Fruit fly (Drosophila melanogaster): ENCODE data around the gene mRpL36.

Gene mRpL36

dm6 chr3L:8115864-8116528, 8.9 kb downstream of the mRpL36 start, which contains the start of the genes Arp3 and msk (continued):
- TF ChIP-seq CG17568 (GFP tag; optimal IDR thresholded peaks at IDR 0.05) (no peak), slp2 (GFP tag; optimal IDR thresholded peaks at IDR 0.05) (peak; percentile 81), onecut (GFP tag; IDR thresholded peaks at IDR 0.05) (peak; percentile 64), psq (GFP tag; optimal IDR thresholded peaks at IDR 0.05) (peak; percentile 53), E2f1 (GFP tag; IDR thresholded peaks at IDR 0.05) (no peak), Hr39 (optimal IDR thresholded peaks at IDR 0.05) (no peak), CG9876 (GFP tag; optimal IDR thresholded peaks at IDR 0.05) (peak; percentile 83), CG18262 (tag; optimal IDR thresholded peaks at IDR 0.05) (peak; percentile 54), CG3281 (GFP tag; optimal IDR thresholded peaks at IDR 0.05) (peak; percentile 88), nau (GFP tag; optimal IDR thresholded peaks at IDR 0.05) (no peak), B-H2 (GFP tag; optimal IDR thresholded peaks at IDR 0.05) (peak; percentile 91), E2f2 (GFP tag; IDR thresholded peaks at IDR 0.05) (peak; percentile 69), Dref (GFP tag; IDR thresholded peaks at IDR 0.05) (peak; percentile 65), CG31441 (GFP tag; IDR thresholded peaks at IDR 0.05) (peak; percentile 64), tgo (GFP tag; IDR thresholded peaks at IDR 0.05) (peak; percentile 68), Xbp1 (GFP tag; optimal IDR thresholded peaks at IDR 0.05) (peak; percentile 89), CG2120 (GFP tag; optimal IDR thresholded peaks at IDR 0.05) (peak; percentile 93), Mes4 (GFP tag; optimal IDR thresholded peaks at IDR 0.05) (peak; percentile 76), gsb-n (tag; optimal IDR thresholded peaks at IDR 0.05) (no peak), gfzf (GFP tag; optimal IDR thresholded peaks at IDR 0.05) (peak; percentile 47), hb (GFP tag; IDR thresholded peaks at IDR 0.05; ENCODE audit: partially characterized antibody) (no peak), oc (tag; optimal IDR thresholded peaks at IDR 0.05) (no peak), kni (GFP tag; optimal IDR thresholded peaks at IDR 0.05) (peak; percentile 75), D (optimal IDR thresholded peaks at IDR 0.05) (no peak), D (GFP tag; optimal IDR thresholded peaks at IDR 0.05) (peak; percentile 49), CG11695 (GFP tag; IDR thresholded peaks at IDR 0.05) (peak; percentile 50; the same call in 1 of the 3 replicates), CG12769 (tag; optimal IDR thresholded peaks at IDR 0.05) (no peak), CG10462 (GFP tag; optimal IDR thresholded peaks at IDR 0.05) (no peak), her (GFP tag; optimal IDR thresholded peaks at IDR 0.05) (peak; percentile 87), esg (GFP tag; conservative IDR thresholded peaks at IDR 0.05) (peak; percentile 47; the same call in 1 of the 2 replicates), CG2116 (GFP tag; optimal IDR thresholded peaks at IDR 0.05) (peak; percentile 97), ken (GFP tag; IDR thresholded peaks at IDR 0.05) (peak; percentile 80), ttk (GFP tag; IDR thresholded peaks at IDR 0.05) (peak; percentile 45; the same call in 1 of the 2 replicates), Camta (GFP tag; optimal IDR thresholded peaks at IDR 0.05) (peak; percentile 87), Ssrp (tag; optimal IDR thresholded peaks at IDR 0.05) (peak; percentile 66), row (GFP tag; IDR thresholded peaks at IDR 0.05) (peak; percentile 87), CG6765 (GFP tag; optimal IDR thresholded peaks at IDR 0.05) (peak; percentile 24), jumu (GFP tag; optimal IDR thresholded peaks at IDR 0.05) (peak; percentile 95), CG3065 (GFP tag; optimal IDR thresholded peaks at IDR 0.05) (peak; percentile 77), dmrt99B (tag; optimal IDR thresholded peaks at IDR 0.05) (no peak), bsh (GFP tag; optimal IDR thresholded peaks at IDR 0.05) (peak in 1 of 2 experiments; percentile 65), so (GFP tag; IDR thresholded peaks at IDR 0.05) (no peak; the same call in 2 of the 3 replicates), Myb (GFP tag; optimal IDR thresholded peaks at IDR 0.05) (peak; percentile 83), Six4 (GFP tag; optimal IDR thresholded peaks at IDR 0.05) (peak; percentile 82), hkb (optimal IDR thresholded peaks at IDR 0.05) (peak; percentile 89), hkb (GFP tag; IDR thresholded peaks at IDR 0.05) (peak; percentile 60; the same call in 1 of the 2 replicates), CG11560 (tag; IDR thresholded peaks at IDR 0.05) (peak; percentile 53; the same call in 2 of the 3 replicates), ara (GFP tag; IDR thresholded peaks at IDR 0.05) (peak; percentile 66), Bdp1 (GFP tag; optimal IDR thresholded peaks at IDR 0.05) (peak; percentile 79), CG2199 (GFP tag; IDR thresholded peaks at IDR 0.05) (0 out of 3 replicates have a peak, but pooled peaks have one; percentile 55), sqz (GFP tag; optimal IDR thresholded peaks at IDR 0.05) (no peak)

Measured in whole organism, embryonic.